Worm (Caenorhabditis elegans) whole organism, young adult: ENCODE measurements around the gene mtx-2.

Source experiments
- bed-2 ChIP-seq: fragments of 200-800 bp; sonication (Bioruptor generic); IDR thresholded peaks from 2 replicates; pipeline ENCODE4 v1.3.6; 2022; ENCODE audit warnings: missing genetic modification reagents, missing genetic modification characterization, missing compliant biosample characterization
- dox-1 ChIP-seq: fragments of 200-800 bp; sonication (Bioruptor generic); IDR thresholded peaks from 2 replicates; pipeline ENCODE4 v1.3.6; 2022; ENCODE audit warnings: missing genetic modification reagents, missing genetic modification characterization, missing compliant biosample characterization
- lsl-1 ChIP-seq: fragments of 200-800 bp; sonication (Bioruptor generic); optimal IDR thresholded peaks from 2 replicates; lab custom pipeline; 2018; ENCODE audit warnings: mild to moderate bottlenecking, missing genetic modification characterization, moderate library complexity, missing compliant biosample characterization
- madf-10 ChIP-seq: sonication (generic microtip); optimal IDR thresholded peaks from 2 replicates; lab custom pipeline; 2016; ENCODE audit warnings: mild to moderate bottlenecking, missing genetic modification characterization, missing compliant biosample characterization

- TF ChIP-seq bed-2 (no peak), madf-10 (tag; lab: Kevin White, UChicago) (no peak), lsl-1 (GFP tag; lab: Kevin White, UChicago) (no peak), dox-1 (GFP tag; lab: Robert Waterston, UW) (no peak)
Measured at ce11 chrIII:7809033-7809432, 45.6 kb upstream of the mtx-2 start.
